Fruit fly (Drosophila melanogaster): Measurements from ENCODE around the gene janB.

janB gene

dm6 chr3R:30009173-30009572 is 29.4 kb downstream of the janB start, which contains the start of gene CG7912:
TSS of gene CG7912 (minus strand) at chr3R:30009189.
- TF ChIP-seq CG1621 (tag; optimal IDR thresholded peaks at IDR 0.05): no peak
- TF ChIP-seq Smox (GFP tag; optimal IDR thresholded peaks at IDR 0.05): no peak
- TF ChIP-seq cyc (GFP tag; optimal IDR thresholded peaks at IDR 0.05): no peak
- TF ChIP-seq svp (GFP tag): no peak
- TF ChIP-seq Hr39 (GFP tag; optimal IDR thresholded peaks at IDR 0.05): no peak
- TF ChIP-seq OdsH (GFP tag; optimal IDR thresholded peaks at IDR 0.05): no peak
- TF ChIP-seq Eip78C (GFP tag): no peak
- TF ChIP-seq fkh (GFP tag; optimal IDR thresholded peaks at IDR 0.05): no peak
- TF ChIP-seq CG11294 (GFP tag; IDR thresholded peaks at IDR 0.05): no peak
- no peak for TF ChIP-seq esn (GFP tag; optimal IDR thresholded peaks at IDR 0.05)
- TF ChIP-seq CG32006 (GFP tag; optimal IDR thresholded peaks at IDR 0.05): no peak
- no peak for TF ChIP-seq CG6854 (GFP tag; optimal IDR thresholded peaks at IDR 0.05)
- TF ChIP-seq CG11902 (GFP tag; optimal IDR thresholded peaks at IDR 0.05): no peak
- TF ChIP-seq salr (GFP tag; optimal IDR thresholded peaks at IDR 0.05): no peak
- TF ChIP-seq Sox102F (GFP tag; optimal IDR thresholded peaks at IDR 0.05): no peak
- TF ChIP-seq CG3919 (GFP tag; optimal IDR thresholded peaks at IDR 0.05): no peak
- TF ChIP-seq CG6808 (GFP tag; optimal IDR thresholded peaks at IDR 0.05): no peak
- no peak for TF ChIP-seq fd59A (GFP tag; optimal IDR thresholded peaks at IDR 0.05)
- TF ChIP-seq CG16779 (tag; optimal IDR thresholded peaks at IDR 0.05): no peak
- no peak for TF ChIP-seq CG8319 (GFP tag; optimal IDR thresholded peaks at IDR 0.05)

dm6 chr3R:30005332-30005979 is 33.1 kb downstream of the janB start:
- TF ChIP-seq Sox15 (GFP tag; optimal IDR thresholded peaks at IDR 0.05): no peak
- no peak for TF ChIP-seq CG6854 (GFP tag; optimal IDR thresholded peaks at IDR 0.05)
- TF ChIP-seq CG3032 (tag; optimal IDR thresholded peaks at IDR 0.05): peak; percentile 24
- peak; percentile 47 for TF ChIP-seq CG32006 (GFP tag; optimal IDR thresholded peaks at IDR 0.05)
- TF ChIP-seq fkh (GFP tag; optimal IDR thresholded peaks at IDR 0.05): no peak
- TF ChIP-seq CG8119 (GFP tag; IDR thresholded peaks at IDR 0.05): peak; percentile 67
- TF ChIP-seq Sox102F (GFP tag; optimal IDR thresholded peaks at IDR 0.05): no peak
- TF ChIP-seq CG6792 (GFP tag; optimal IDR thresholded peaks at IDR 0.05): no peak
- peak; percentile 81 to 85 for TF ChIP-seq ss (GFP tag; optimal IDR thresholded peaks at IDR 0.05)
- TF ChIP-seq CG6276 (GFP tag; optimal IDR thresholded peaks at IDR 0.05): no peak
- TF ChIP-seq topi (GFP tag; optimal IDR thresholded peaks at IDR 0.05): no peak
- no peak for TF ChIP-seq CG11902 (GFP tag; optimal IDR thresholded peaks at IDR 0.05)
- TF ChIP-seq svp (GFP tag): no peak
- no peak for TF ChIP-seq CG7368 (GFP tag; optimal IDR thresholded peaks at IDR 0.05)
- no peak for TF ChIP-seq lz (GFP tag; optimal IDR thresholded peaks at IDR 0.05)
- TF ChIP-seq vri (GFP tag; optimal IDR thresholded peaks at IDR 0.05): no peak
- TF ChIP-seq dsx (GFP tag; optimal IDR thresholded peaks at IDR 0.05; ENCODE audit: poor library complexity, severe bottlenecking): peak; percentile 16
- TF ChIP-seq CG11294 (GFP tag; IDR thresholded peaks at IDR 0.05): peak; percentile 12; the same call in 1 of the 2 replicates
- no peak for TF ChIP-seq CG8632 (GFP tag; optimal IDR thresholded peaks at IDR 0.05)
- no peak for TF ChIP-seq OdsH (GFP tag; optimal IDR thresholded peaks at IDR 0.05)
- no peak for TF ChIP-seq Hr4 (GFP tag; optimal IDR thresholded peaks at IDR 0.05)
- TF ChIP-seq Eip75B (GFP tag; optimal IDR thresholded peaks at IDR 0.05): peak; percentile 41
- TF ChIP-seq achi (GFP tag; optimal IDR thresholded peaks at IDR 0.05): peak; percentile 12
- peak; percentile 78 for TF ChIP-seq CG16779 (tag; optimal IDR thresholded peaks at IDR 0.05)
- no peak for TF ChIP-seq dac (GFP tag; optimal IDR thresholded peaks at IDR 0.05)
- TF ChIP-seq fd59A (GFP tag; optimal IDR thresholded peaks at IDR 0.05): no peak
- peak; percentile 41; the same call in 1 of the 2 replicates for TF ChIP-seq CG15336 (GFP tag; IDR thresholded peaks at IDR 0.05)
- TF ChIP-seq cyc (GFP tag; optimal IDR thresholded peaks at IDR 0.05): no peak
- TF ChIP-seq spab (GFP tag; optimal IDR thresholded peaks at IDR 0.05): peak; percentile 58
- TF ChIP-seq Eip78C (GFP tag): peak; percentile 62
- TF ChIP-seq salr (GFP tag; optimal IDR thresholded peaks at IDR 0.05): peak in 1 of 2 experiments; percentile 1
- no peak for TF ChIP-seq pdm3 (GFP tag; optimal IDR thresholded peaks at IDR 0.05)
- no peak for TF ChIP-seq Met (GFP tag; optimal IDR thresholded peaks at IDR 0.05)
- TF ChIP-seq fd85E (GFP tag; optimal IDR thresholded peaks at IDR 0.05): no peak
- TF ChIP-seq Eip93F (GFP tag; optimal IDR thresholded peaks at IDR 0.05): no peak
- no peak for TF ChIP-seq Hr38 (GFP tag; optimal IDR thresholded peaks at IDR 0.05)
- no peak for TF ChIP-seq Hr39 (GFP tag; optimal IDR thresholded peaks at IDR 0.05)
- no peak for TF ChIP-seq Blimp-1 (GFP tag; optimal IDR thresholded peaks at IDR 0.05)
- no peak for TF ChIP-seq Gug (GFP tag; IDR thresholded peaks at IDR 0.05)
- peak; percentile 49 for TF ChIP-seq Ets96B (tag; optimal IDR thresholded peaks at IDR 0.05)
- no peak for TF ChIP-seq acj6 (GFP tag; optimal IDR thresholded peaks at IDR 0.05)
- TF ChIP-seq CG1621 (tag; optimal IDR thresholded peaks at IDR 0.05): peak; percentile 66

All from whole organism, prepupa.